Worm (Caenorhabditis elegans): ENCODE measurements around the gene F38B7.11.
A peak's percentile ranks its signal among the peaks of the same experiment; 100 is the strongest.

Gene F38B7.11

DNA sequence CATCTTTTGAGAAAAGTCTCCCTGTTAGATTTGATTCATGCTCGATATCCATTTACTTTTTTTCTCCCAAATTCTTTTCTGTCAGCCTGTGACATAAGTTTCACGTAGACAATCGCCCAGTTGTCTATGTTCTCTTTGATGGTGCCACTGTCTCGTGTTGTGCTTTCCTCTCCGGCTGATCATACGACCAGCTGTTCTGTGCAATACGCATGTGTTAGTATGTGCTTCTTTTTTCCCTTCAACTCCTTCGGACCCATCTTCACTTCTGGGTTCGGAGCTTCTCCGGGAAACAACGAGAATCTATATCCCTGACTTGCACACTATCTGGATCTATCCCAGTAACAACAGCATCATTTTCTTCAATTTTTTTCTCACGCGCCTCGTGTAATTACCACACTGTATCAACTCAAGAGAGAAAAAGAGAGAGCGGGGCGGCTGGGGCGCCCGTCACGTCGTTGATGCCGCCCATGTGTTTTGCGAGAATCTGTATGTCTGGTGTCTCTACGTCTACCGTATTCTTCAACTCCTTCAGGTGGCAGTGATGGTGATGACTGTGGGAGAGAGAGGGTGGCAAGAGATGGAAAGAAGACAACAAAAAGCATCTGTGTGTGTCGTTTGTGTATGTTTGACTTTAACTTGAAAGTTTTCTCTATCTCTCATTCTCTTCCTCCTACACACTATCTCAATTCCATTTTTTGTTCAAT lies 14.9 kb upstream of the F38B7.11 start (continued):
- no peak for TF ChIP-seq B0035.1 (tag; optimal IDR thresholded peaks at IDR 0.05)
- TF ChIP-seq T07F8.4 (tag; optimal IDR thresholded peaks at IDR 0.05), result no peak
- 0 out of 2 replicates have a peak, but pooled peaks have one; percentile 50 for TF ChIP-seq pbrm-1 (GFP tag; IDR thresholded peaks at IDR 0.05)
- no peak for TF ChIP-seq C17E4.6 (GFP tag; IDR thresholded peaks at IDR 0.05)
- peak in 1 of 2 experiments; percentile 64 for TF ChIP-seq let-607 (tag; optimal IDR thresholded peaks at IDR 0.05)
- peak; percentile 37 for TF ChIP-seq ztf-18 (tag; optimal IDR thresholded peaks at IDR 0.05)
- no peak for TF ChIP-seq F10E7.11 (tag; optimal IDR thresholded peaks at IDR 0.05)
- TF ChIP-seq Y79H2A.3 (GFP tag; conservative IDR thresholded peaks at IDR 0.05), result no peak
- no peak for TF ChIP-seq ceh-100 (GFP tag; IDR thresholded peaks at IDR 0.05)
- TF ChIP-seq nfya-1 (tag; optimal IDR thresholded peaks at IDR 0.05; ENCODE audit: borderline replicate concordance, insufficient read depth), result no peak
- no peak for TF ChIP-seq fkh-3 (tag; optimal IDR thresholded peaks at IDR 0.05)
- peak; percentile 65 for TF ChIP-seq unc-62 (GFP tag; optimal IDR thresholded peaks at IDR 0.05)
- no peak for TF ChIP-seq sptf-2 (GFP tag; optimal IDR thresholded peaks at IDR 0.05)
- no peak for TF ChIP-seq lag-1 (GFP tag; IDR thresholded peaks at IDR 0.05)
- TF ChIP-seq cebp-1 (GFP tag; IDR thresholded peaks at IDR 0.05), result no peak
- peak; percentile 77 for TF ChIP-seq cebp-1 (tag; optimal IDR thresholded peaks at IDR 0.05)
- no peak for TF ChIP-seq F33H1.4 (GFP tag; IDR thresholded peaks at IDR 0.05)
- TF ChIP-seq egrh-3 (GFP tag; IDR thresholded peaks at IDR 0.05), result no peak; the same call in 1 of the 2 replicates
- TF ChIP-seq F55B11.4 (tag; optimal IDR thresholded peaks at IDR 0.05; ENCODE audit: borderline replicate concordance, insufficient read depth), result no peak
- peak; percentile 16 for TF ChIP-seq zim-3 (tag; optimal IDR thresholded peaks at IDR 0.05)
- peak; percentile 34 for TF ChIP-seq ztf-3 (GFP tag; optimal IDR thresholded peaks at IDR 0.05)
- no peak for TF ChIP-seq nhr-27 (tag; optimal IDR thresholded peaks at IDR 0.05)
- 0 out of 2 replicates have a peak, but pooled peaks have one; percentile 8 for TF ChIP-seq K11D2.4 (GFP tag; IDR thresholded peaks at IDR 0.05)
- TF ChIP-seq lsy-27 (tag; optimal IDR thresholded peaks at IDR 0.05; ENCODE audit: borderline replicate concordance, insufficient read depth), result no peak
- no peak for TF ChIP-seq hsf-1 (GFP tag; IDR thresholded peaks at IDR 0.05)
- no peak; the same call in 1 of the 2 replicates for TF ChIP-seq ekl-4 (GFP tag; IDR thresholded peaks at IDR 0.05)
- no peak for TF ChIP-seq pha-4 (tag; optimal IDR thresholded peaks at IDR 0.05)
- peak; percentile 32 for TF ChIP-seq ceh-27 (GFP tag; optimal IDR thresholded peaks at IDR 0.05)
- no peak for TF ChIP-seq Y53F4B.3 (GFP tag; IDR thresholded peaks at IDR 0.05)
- TF ChIP-seq xnd-1 (tag; optimal IDR thresholded peaks at IDR 0.05), result no peak
- TF ChIP-seq rec-8 (tag; optimal IDR thresholded peaks at IDR 0.05), result no peak
- TF ChIP-seq ets-4 (GFP tag; optimal IDR thresholded peaks at IDR 0.05), result peak; percentile 28
- TF ChIP-seq D2030.7 (GFP tag; IDR thresholded peaks at IDR 0.05), result no peak
- TF ChIP-seq chd-7 (tag; optimal IDR thresholded peaks at IDR 0.05), result peak; percentile 69
- no peak for TF ChIP-seq ztf-25 (GFP tag; IDR thresholded peaks at IDR 0.05)
- no peak for TF ChIP-seq him-1 (tag; optimal IDR thresholded peaks at IDR 0.05)
- peak; percentile 79 for TF ChIP-seq attf-5 (GFP tag; optimal IDR thresholded peaks at IDR 0.05)
- TF ChIP-seq unc-130 (GFP tag; optimal IDR thresholded peaks at IDR 0.05), result no peak
- TF ChIP-seq C06A6.2 (GFP tag; conservative IDR thresholded peaks at IDR 0.05), result 0 out of 2 replicates have a peak, but pooled peaks have one; percentile 52
- no peak for TF ChIP-seq bed-2 (GFP tag; IDR thresholded peaks at IDR 0.05)
- no peak for TF ChIP-seq nfyb-1 (GFP tag; IDR thresholded peaks at IDR 0.05)
- peak; percentile 85 for TF ChIP-seq F22D6.2 (tag; optimal IDR thresholded peaks at IDR 0.05)
- TF ChIP-seq ccch-3 (GFP tag; optimal IDR thresholded peaks at IDR 0.05), result no peak
- TF ChIP-seq mel-28 (tag; optimal IDR thresholded peaks at IDR 0.05; ENCODE audit: borderline replicate concordance), result no peak
- 0 out of 2 replicates have a peak, but pooled peaks have one; percentile 39 for TF ChIP-seq Y56A3A.18 (GFP tag; IDR thresholded peaks at IDR 0.05)
- TF ChIP-seq ama-1 (optimal IDR thresholded peaks at IDR 0.05), result no peak
- no peak for TF ChIP-seq ama-1 (GFP tag; optimal IDR thresholded peaks at IDR 0.05)

All from whole organism, young adult.